Fruit fly (Drosophila melanogaster) whole organism, prepupa: ENCODE results near the gene CG34298.
A peak's percentile ranks its signal among the peaks of the same experiment; 100 is the strongest.

Experiments
- Blimp-1 ChIP-seq: fragments of 200-800 bp; sonication (Bioruptor generic); optimal IDR thresholded peaks from 3 replicates; lab custom pipeline; 2017; ENCODE audit warnings: missing biosample characterization, missing genetic modification characterization, mild to moderate bottlenecking, moderate library complexity, missing genetic modification reagents
- CG10669 ChIP-seq: fragments of 200-800 bp; sonication (Bioruptor generic); optimal IDR thresholded peaks from 3 replicates; lab custom pipeline; 2018; ENCODE audit warnings: missing biosample characterization, mild to moderate bottlenecking, missing genetic modification characterization, moderate library complexity
- CG11294 ChIP-seq: fragments of 200-800 bp; sonication (Bioruptor generic); IDR thresholded peaks from 2 replicates; pipeline ENCODE4 v1.3.6; 2022; ENCODE audit warnings: missing biosample characterization, missing genetic modification characterization
- CG11762 ChIP-seq: fragments of 200-800 bp; sonication (Bioruptor generic); optimal IDR thresholded peaks from 3 replicates; lab custom pipeline; 2016; ENCODE audit warnings: missing biosample characterization, missing genetic modification characterization; ENCODE audit not compliant: insufficient read depth
- CG11902 ChIP-seq: fragments of 200-800 bp; sonication (Bioruptor generic); optimal IDR thresholded peaks from 3 replicates; lab custom pipeline; 2016; ENCODE audit warnings: missing biosample characterization, missing genetic modification characterization
- CG1621 ChIP-seq: fragments of 200-800 bp; sonication (Bioruptor generic); optimal IDR thresholded peaks from 3 replicates; lab custom pipeline; 2018; ENCODE audit warnings: missing biosample characterization, mild to moderate bottlenecking, missing genetic modification characterization
- CG3032 ChIP-seq: fragments of 200-800 bp; optimal IDR thresholded peaks from 2 replicates; lab custom pipeline; 2019; ENCODE audit warnings: missing biosample characterization, mild to moderate bottlenecking, missing genetic modification characterization, moderate library complexity
- CG31627 ChIP-seq: fragments of 200-800 bp; sonication (Bioruptor generic); optimal IDR thresholded peaks from 3 replicates; lab custom pipeline; 2016; ENCODE audit warnings: missing biosample characterization, missing genetic modification characterization
- CG34406 ChIP-seq: fragments of 200-800 bp; sonication (Bioruptor generic); optimal IDR thresholded peaks from 3 replicates; lab custom pipeline; 2016; ENCODE audit warnings: missing biosample characterization, missing genetic modification characterization
- CG3919 ChIP-seq: fragments of 200-800 bp; sonication (Bioruptor generic); optimal IDR thresholded peaks from 3 replicates; lab custom pipeline; 2016; ENCODE audit warnings: missing biosample characterization, missing genetic modification characterization
- CG4318 ChIP-seq: fragments of 200-800 bp; sonication (Bioruptor generic); optimal IDR thresholded peaks from 3 replicates; lab custom pipeline; 2017; ENCODE audit warnings: missing biosample characterization, mild to moderate bottlenecking, missing genetic modification characterization
- CG6163 ChIP-seq: fragments of 200-800 bp; sonication (Bioruptor generic); IDR thresholded peaks from 3 replicates; pipeline ENCODE4 v1.3.6; 2022; ENCODE audit warnings: missing biosample characterization, missing genetic modification characterization
- CG6276 ChIP-seq: fragments of 200-800 bp; sonication (Bioruptor generic); optimal IDR thresholded peaks from 2 replicates; lab custom pipeline; 2017; ENCODE audit warnings: missing biosample characterization, mild to moderate bottlenecking, missing genetic modification characterization
- CG6792 ChIP-seq: fragments of 200-800 bp; sonication (Bioruptor generic); optimal IDR thresholded peaks from 3 replicates; lab custom pipeline; 2016; ENCODE audit warnings: missing biosample characterization, missing genetic modification characterization
- CG6808 ChIP-seq: fragments of 200-800 bp; sonication (Bioruptor generic); optimal IDR thresholded peaks from 3 replicates; lab custom pipeline; 2017; ENCODE audit warnings: missing biosample characterization, missing genetic modification characterization, mild to moderate bottlenecking, moderate library complexity, missing genetic modification reagents
- CG7368 ChIP-seq: fragments of 200-800 bp; sonication (Bioruptor generic); optimal IDR thresholded peaks from 3 replicates; lab custom pipeline; 2016; ENCODE audit warnings: missing biosample characterization, missing genetic modification characterization
- CG8632 ChIP-seq: fragments of 200-800 bp; sonication (Bioruptor generic); optimal IDR thresholded peaks from 3 replicates; lab custom pipeline; 2016; ENCODE audit warnings: missing biosample characterization, missing genetic modification characterization
- Eip78C ChIP-seq: fragments of 200-800 bp; sonication (Bioruptor generic); peaks from one replicate; lab custom pipeline; 2016; ENCODE audit warnings: missing biosample characterization, missing genetic modification characterization
- Ets21C ChIP-seq: fragments of 200-800 bp; sonication (Bioruptor generic); optimal IDR thresholded peaks from 3 replicates; lab custom pipeline; 2016; ENCODE audit warnings: missing biosample characterization, missing genetic modification characterization
- Ets96B ChIP-seq: fragments of 200-800 bp; optimal IDR thresholded peaks from 2 replicates; lab custom pipeline; 2019; ENCODE audit warnings: missing biosample characterization, mild to moderate bottlenecking, missing genetic modification characterization, moderate library complexity
- Hr39 ChIP-seq: fragments of 200-800 bp; sonication (Bioruptor generic); optimal IDR thresholded peaks from 2 replicates; lab custom pipeline; 2016; ENCODE audit warnings: missing biosample characterization, missing genetic modification characterization
- Hr4 ChIP-seq: fragments of 200-800 bp; sonication (Bioruptor generic); optimal IDR thresholded peaks from 3 replicates; lab custom pipeline; 2016; ENCODE audit warnings: missing biosample characterization, missing genetic modification characterization
- Met ChIP-seq: fragments of 200-800 bp; sonication (Bioruptor generic); optimal IDR thresholded peaks from 3 replicates; lab custom pipeline; 2016; ENCODE audit warnings: missing biosample characterization, missing genetic modification characterization
- OdsH ChIP-seq: fragments of 200-800 bp; sonication (Bioruptor generic); optimal IDR thresholded peaks from 3 replicates; lab custom pipeline; 2016; ENCODE audit warnings: missing biosample characterization, missing genetic modification characterization
- Sox14 ChIP-seq: fragments of 200-800 bp; sonication (Bioruptor generic); optimal IDR thresholded peaks from 3 replicates; lab custom pipeline; 2016; ENCODE audit warnings: missing biosample characterization, missing genetic modification characterization
- Sox15 ChIP-seq: fragments of 200-800 bp; sonication (Bioruptor generic); optimal IDR thresholded peaks from 3 replicates; lab custom pipeline; 2016; ENCODE audit warnings: missing biosample characterization, missing genetic modification characterization
- acj6 ChIP-seq: fragments of 200-800 bp; sonication (Bioruptor generic); optimal IDR thresholded peaks from 3 replicates; lab custom pipeline; 2016; ENCODE audit warnings: missing biosample characterization, missing genetic modification characterization
- cyc ChIP-seq: fragments of 200-800 bp; sonication (Bioruptor generic); optimal IDR thresholded peaks from 3 replicates; lab custom pipeline; 2016; ENCODE audit warnings: missing biosample characterization, missing genetic modification characterization
- dac ChIP-seq: fragments of 200-800 bp; sonication (Bioruptor generic); optimal IDR thresholded peaks from 2 replicates; lab custom pipeline; 2017; ENCODE audit warnings: missing biosample characterization, mild to moderate bottlenecking, missing genetic modification characterization
- dsx ChIP-seq: fragments of 200-800 bp; optimal IDR thresholded peaks from 3 replicates; lab custom pipeline; 2019; ENCODE audit warnings: missing biosample characterization, mild to moderate bottlenecking, missing genetic modification characterization, moderate library complexity; ENCODE audit not compliant: poor library complexity, severe bottlenecking
- esn ChIP-seq: fragments of 200-800 bp; sonication (Bioruptor generic); optimal IDR thresholded peaks from 2 replicates; lab custom pipeline; 2016; ENCODE audit warnings: missing biosample characterization, mild to moderate bottlenecking, missing genetic modification characterization, moderate library complexity
- fd59A ChIP-seq: fragments of 200-800 bp; sonication (Bioruptor generic); optimal IDR thresholded peaks from 2 replicates; lab custom pipeline; 2017; ENCODE audit warnings: missing biosample characterization, mild to moderate bottlenecking, missing genetic modification characterization, missing genetic modification reagents
- fd85E ChIP-seq: fragments of 200-800 bp; sonication (Bioruptor generic); optimal IDR thresholded peaks from 3 replicates; lab custom pipeline; 2016; ENCODE audit warnings: missing biosample characterization, missing genetic modification characterization
- fkh ChIP-seq: fragments of 200-800 bp; sonication (Bioruptor generic); optimal IDR thresholded peaks from 3 replicates; lab custom pipeline; 2017; ENCODE audit warnings: missing biosample characterization, mild to moderate bottlenecking, missing genetic modification characterization, moderate library complexity
- lz ChIP-seq: fragments of 200-800 bp; sonication (Bioruptor generic); optimal IDR thresholded peaks from 3 replicates; lab custom pipeline; 2016; ENCODE audit warnings: missing biosample characterization, missing genetic modification characterization
- pdm3 ChIP-seq: fragments of 200-800 bp; sonication (Bioruptor generic); optimal IDR thresholded peaks from 3 replicates; lab custom pipeline; 2016; ENCODE audit warnings: missing biosample characterization, missing genetic modification characterization
- ss ChIP-seq, 2 experiments: fragments of 200-800 bp; sonication (Bioruptor generic); optimal IDR thresholded peaks; 2 replicates in 1 of 2; 3 replicates in 1 of 2; lab custom pipeline; 2017 to 2018; ENCODE audit warnings: mild to moderate bottlenecking in 2 of 2, missing biosample characterization in 2 of 2, missing genetic modification characterization in 2 of 2, moderate library complexity in 1 of 2
- svp ChIP-seq: fragments of 200-800 bp; sonication (Bioruptor generic); peaks from one replicate; lab custom pipeline; 2016; ENCODE audit warnings: missing biosample characterization, missing genetic modification characterization

Gene CG34298

DNA sequence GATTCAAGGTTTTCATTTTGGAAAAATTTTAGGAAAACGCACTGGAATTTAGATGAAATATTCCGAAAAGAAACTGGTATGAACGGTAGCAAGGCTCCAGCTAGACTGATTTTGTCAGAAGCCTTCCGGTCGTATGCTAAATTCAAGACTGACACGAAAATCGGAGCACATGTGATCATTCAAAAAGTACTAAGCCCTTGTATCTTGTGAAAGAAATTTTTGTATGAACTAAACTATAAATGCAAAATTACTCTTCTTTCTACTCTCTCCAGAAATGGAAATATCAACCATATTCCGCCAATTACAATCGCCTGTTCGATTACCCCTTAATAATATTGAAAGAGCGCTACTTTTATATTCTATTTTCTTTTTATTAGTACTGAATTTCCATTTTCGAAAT, 38.0 kb downstream of the CG34298 start, which contains the start of gene ocn:
Gene ocn, minus strand, starts transcription at position 101 of the 400 bp plus-strand sequence.
- no peak for TF ChIP-seq CG6808
- no peak for TF ChIP-seq Met (GFP tag; lab: Kevin White, UChicago)
- TF ChIP-seq CG1621 (tag; lab: Kevin White, UChicago), result no peak
- no peak for TF ChIP-seq Ets96B (tag; lab: Kevin White, UChicago)
- no peak for TF ChIP-seq ss (GFP tag; optimal IDR thresholded peaks at IDR 0.05; lab: Kevin White, UChicago)
- no peak for TF ChIP-seq Sox14
- TF ChIP-seq OdsH, result no peak
- no peak for TF ChIP-seq CG4318 (GFP tag; lab: Kevin White, UChicago)
- no peak for TF ChIP-seq CG6163 (GFP tag; lab: Robert Waterston, UW)
- no peak for TF ChIP-seq fd85E
- no peak for TF ChIP-seq CG11902 (GFP tag; lab: Kevin White, UChicago)
- no peak for TF ChIP-seq esn (GFP tag; lab: Kevin White, UChicago)
- TF ChIP-seq Blimp-1, result no peak
- no peak for TF ChIP-seq dsx (GFP tag; lab: Kevin White, UChicago)
- no peak for TF ChIP-seq acj6 (GFP tag; lab: Kevin White, UChicago)
- TF ChIP-seq CG3919 (GFP tag; lab: Kevin White, UChicago), result no peak
- TF ChIP-seq fkh (GFP tag; lab: Kevin White, UChicago), result no peak

DNA sequence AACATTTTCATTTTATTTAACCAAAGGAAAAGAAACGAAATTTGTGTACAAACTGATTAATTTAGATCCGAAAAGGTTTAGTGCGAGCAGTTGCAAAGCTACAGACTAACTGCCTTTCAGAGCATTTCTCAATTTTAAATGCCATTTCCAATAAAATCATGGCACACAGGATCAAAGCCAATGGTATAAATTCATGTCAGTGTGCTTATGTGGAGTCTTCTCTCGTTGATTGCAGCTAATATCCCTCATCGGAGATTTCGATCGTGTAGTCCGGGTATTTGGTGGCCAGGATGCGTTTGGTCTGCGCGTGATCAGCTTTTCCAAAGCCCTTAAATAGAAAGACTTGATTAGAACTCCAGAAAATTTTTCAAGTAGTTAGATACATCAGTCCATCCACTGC, 39.0 kb downstream of the CG34298 start, which contains the start of gene janB:
Gene janB, minus strand, starts transcription at position 101 of the 400 bp plus-strand sequence.
- TF ChIP-seq Hr39 (GFP tag; lab: Kevin White, UChicago), result no peak
- no peak for TF ChIP-seq CG3032 (tag; lab: Kevin White, UChicago)
- TF ChIP-seq Ets21C, result no peak
- no peak for TF ChIP-seq CG11902 (GFP tag; lab: Kevin White, UChicago)
- TF ChIP-seq dsx (GFP tag; lab: Kevin White, UChicago), result no peak
- TF ChIP-seq Sox14, result no peak
- TF ChIP-seq ss (GFP tag; optimal IDR thresholded peaks at IDR 0.05; lab: Kevin White, UChicago), result no peak
- TF ChIP-seq Hr4 (GFP tag; lab: Kevin White, UChicago), result no peak

DNA sequence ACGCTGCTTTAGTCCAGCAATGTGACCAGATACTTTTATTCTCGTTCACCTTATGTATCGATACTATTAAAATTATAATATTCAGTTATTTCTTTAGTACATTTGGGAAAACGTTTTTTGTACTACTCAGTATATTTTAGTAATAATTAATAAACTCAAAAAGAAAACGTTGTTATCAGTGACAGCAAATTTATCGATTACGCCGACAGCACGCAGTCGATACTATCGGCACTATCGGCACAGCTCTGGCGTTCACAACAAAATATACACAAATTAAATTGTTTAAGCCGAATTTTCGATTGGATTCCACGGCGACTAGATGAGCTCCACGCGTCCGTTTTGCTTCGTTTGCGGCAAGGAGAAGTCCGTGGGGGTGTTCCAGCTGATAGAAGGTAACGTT, 39.9 kb downstream of the CG34298 start, which contains the start of the genes janA, Sry-alpha and Sry-beta:
Gene janA, minus strand, starts transcription at position 40 of the 400 bp plus-strand sequence.
Gene Sry-alpha, plus strand, starts transcription at position 226 of the 400 bp plus-strand sequence.
Gene Sry-beta, plus strand, starts transcription at position 226 of the 400 bp plus-strand sequence.
- TF ChIP-seq dsx (GFP tag; lab: Kevin White, UChicago) (peak; percentile 91), CG3032 (tag; lab: Kevin White, UChicago) (peak; percentile 18), fd85E (no peak), esn (GFP tag; lab: Kevin White, UChicago) (peak; percentile 45), Ets21C (no peak)

DNA sequence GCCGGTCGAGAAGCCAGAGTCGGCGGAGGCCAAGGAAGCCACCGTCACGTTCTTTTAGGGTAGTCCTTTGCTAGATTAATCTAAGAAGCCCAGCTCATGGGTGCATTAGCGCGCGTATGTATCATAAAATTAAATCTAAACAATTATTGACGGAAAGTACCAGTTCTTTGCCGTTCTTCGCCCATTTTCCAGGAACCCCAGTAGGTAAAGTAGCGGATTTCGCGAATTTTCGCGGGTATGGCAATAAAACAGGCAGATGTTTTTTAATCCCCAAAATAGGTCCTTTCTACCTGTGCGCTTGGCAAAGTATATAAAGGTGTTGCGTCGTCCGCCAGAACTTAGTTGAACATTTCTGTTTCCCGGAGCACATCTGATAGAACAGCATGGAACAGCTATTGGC, 41.3 kb downstream of the CG34298 start:
- TF ChIP-seq acj6 (GFP tag; lab: Kevin White, UChicago), result no peak
- TF ChIP-seq pdm3 (GFP tag; lab: Kevin White, UChicago), result no peak
- TF ChIP-seq svp, result no peak
- no peak for TF ChIP-seq CG3032 (tag; lab: Kevin White, UChicago)
- TF ChIP-seq lz (GFP tag; lab: Kevin White, UChicago), result no peak
- no peak for TF ChIP-seq Met (GFP tag; lab: Kevin White, UChicago)
- TF ChIP-seq CG10669 (GFP tag; lab: Kevin White, UChicago), result no peak

DNA sequence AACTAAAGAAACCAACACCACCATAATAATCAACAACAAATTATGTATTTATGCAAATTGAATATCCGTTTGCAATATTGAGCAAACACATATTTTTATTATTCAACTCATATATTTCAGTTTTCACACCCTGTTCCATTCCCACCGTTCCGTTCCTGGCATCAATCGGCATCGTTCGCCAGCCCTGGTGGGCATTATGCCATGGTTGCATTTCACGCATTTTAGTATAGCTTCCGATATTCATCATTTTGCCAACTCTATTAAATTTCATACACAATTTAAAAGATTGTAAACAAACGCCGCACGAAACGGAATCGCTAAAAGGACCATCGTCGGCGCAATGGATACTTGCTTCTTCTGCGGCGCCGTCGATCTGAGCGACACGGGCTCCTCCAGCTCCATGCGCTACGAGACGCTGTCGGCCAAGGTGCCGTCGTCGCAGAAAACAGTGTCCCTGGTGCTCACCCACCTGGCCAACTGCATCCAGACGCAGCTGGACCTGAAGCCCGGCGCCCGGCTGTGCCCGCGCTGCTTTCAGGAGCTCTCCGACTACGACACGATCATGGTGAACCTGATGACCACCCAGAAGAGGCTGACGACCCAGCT, 43.6 kb downstream of the CG34298 start, which contains the start of gene Sry-delta:
Gene Sry-delta, plus strand, starts transcription at position 203 of the 606 bp plus-strand sequence.
- TF ChIP-seq CG6276 (GFP tag; lab: Kevin White, UChicago) (no peak), CG7368 (GFP tag; lab: Kevin White, UChicago) (no peak), Ets96B (tag; lab: Kevin White, UChicago) (no peak), CG4318 (GFP tag; lab: Kevin White, UChicago) (no peak), CG11762 (GFP tag; lab: Kevin White, UChicago) (peak; percentile 8), acj6 (GFP tag; lab: Kevin White, UChicago) (no peak), CG8632 (GFP tag; lab: Kevin White, UChicago) (no peak), Hr4 (GFP tag; lab: Kevin White, UChicago) (no peak), CG11902 (GFP tag; lab: Kevin White, UChicago) (no peak), dac (no peak), fd59A (GFP tag; lab: Kevin White, UChicago) (no peak), CG6792 (peak; percentile 44), cyc (peak; percentile 78), fd85E (no peak), CG34406 (GFP tag; lab: Kevin White, UChicago) (peak; percentile 48), lz (GFP tag; lab: Kevin White, UChicago) (peak; percentile 79), CG1621 (tag; lab: Kevin White, UChicago) (no peak), CG11294 (GFP tag; lab: Robert Waterston, UW) (no peak), Sox15 (peak; percentile 39), Hr39 (GFP tag; lab: Kevin White, UChicago) (peak; percentile 81), CG31627 (peak; percentile 84), Eip78C (GFP tag; lab: Kevin White, UChicago) (peak; percentile 21), CG3032 (tag; lab: Kevin White, UChicago) (peak; percentile 68), fkh (GFP tag; lab: Kevin White, UChicago) (peak; percentile 61), dsx (GFP tag; lab: Kevin White, UChicago) (peak; percentile 41)
